Fruit fly (Drosophila melanogaster): ENCODE data around the gene CG32221.

DNA sequence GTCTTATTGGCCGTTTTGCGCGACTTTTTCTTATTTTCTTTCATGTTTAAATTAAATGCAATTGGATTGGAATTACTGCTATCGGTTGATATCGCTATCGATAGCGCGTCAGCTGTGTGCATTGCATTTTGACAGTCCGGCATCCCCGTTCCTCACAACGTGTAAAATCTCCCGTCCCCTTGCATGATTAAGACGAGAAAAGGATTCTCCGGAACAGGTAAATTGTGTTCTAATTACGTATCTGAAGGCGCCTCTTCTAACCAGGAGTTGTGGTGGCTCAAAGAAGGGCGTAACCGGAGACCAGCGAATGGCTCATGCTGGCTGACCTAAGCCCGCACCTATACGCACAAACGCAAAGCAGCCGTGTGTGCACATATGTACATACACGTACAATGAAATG lies 27.4 kb upstream of the CG32221 start, which contains the start of the genes CG14104 and Kap-alpha1:
- TF ChIP-seq B-H1 (GFP tag; IDR thresholded peaks at IDR 0.05) (no peak), CG17385 (GFP tag; optimal IDR thresholded peaks at IDR 0.05) (no peak), HmgZ (tag; optimal IDR thresholded peaks at IDR 0.05) (peak; percentile 15), CG2199 (GFP tag; IDR thresholded peaks at IDR 0.05) (0 out of 3 replicates have a peak, but pooled peaks have one; percentile 35), CG14014 (GFP tag; IDR thresholded peaks at IDR 0.05) (no peak), CG6791 (GFP tag; IDR thresholded peaks at IDR 0.05; ENCODE audit: partially characterized antibody) (peak; percentile 73), chif (GFP tag; optimal IDR thresholded peaks at IDR 0.05) (no peak), NfI (GFP tag; optimal IDR thresholded peaks at IDR 0.05) (no peak), lola (GFP tag; optimal IDR thresholded peaks at IDR 0.05) (no peak)
